Worm (Caenorhabditis elegans) whole organism, midembryonic: ENCODE data around the gene lsm-8.

Experiments
- T22C8.4 ChIP-seq: fragments of 200-800 bp; sonication (Bioruptor generic); IDR thresholded peaks from 2 replicates; pipeline ENCODE4 v1.3.6; 2022; ENCODE audit warnings: missing genetic modification characterization, missing compliant biosample characterization
- cog-1 ChIP-seq: sonication (generic microtip); optimal IDR thresholded peaks from 2 replicates; lab custom pipeline; 2016; ENCODE audit warnings: missing genetic modification characterization, missing compliant biosample characterization
- flt-1 ChIP-seq: fragments of 200-800 bp; sonication (Bioruptor generic); IDR thresholded peaks from 2 replicates; pipeline ENCODE4 v1.3.6; 2022; ENCODE audit warnings: missing genetic modification characterization, missing compliant biosample characterization
- klf-2 ChIP-seq: fragments of 200-800 bp; sonication (Bioruptor generic); conservative IDR thresholded peaks from 2 replicates; pipeline ENCODE4 v1.3.6; 2022; ENCODE audit warnings: missing genetic modification reagents, missing genetic modification characterization, missing compliant biosample characterization
- ref-1 ChIP-seq: fragments of 200-800 bp; sonication (Bioruptor generic); conservative IDR thresholded peaks from 2 replicates; pipeline ENCODE4 v1.3.6; 2022; ENCODE audit warnings: missing genetic modification reagents, missing genetic modification characterization, missing compliant biosample characterization
- tab-1 ChIP-seq: fragments of 200-800 bp; sonication (Bioruptor generic); IDR thresholded peaks from 2 replicates; pipeline ENCODE4 v1.3.6; 2022; ENCODE audit warnings: missing genetic modification characterization, missing compliant biosample characterization
- ztf-23 ChIP-seq: fragments of 200-800 bp; sonication (Bioruptor generic); IDR thresholded peaks from 2 replicates; pipeline ENCODE4 v1.3.6; 2022; ENCODE audit warnings: missing genetic modification reagents, missing genetic modification characterization, missing compliant biosample characterization
- ztf-29 ChIP-seq: fragments of 200-800 bp; sonication (Bioruptor generic); IDR thresholded peaks from 2 replicates; pipeline ENCODE4 v1.3.6; 2022; ENCODE audit warnings: missing genetic modification reagents, missing genetic modification characterization, missing compliant biosample characterization

DNA sequence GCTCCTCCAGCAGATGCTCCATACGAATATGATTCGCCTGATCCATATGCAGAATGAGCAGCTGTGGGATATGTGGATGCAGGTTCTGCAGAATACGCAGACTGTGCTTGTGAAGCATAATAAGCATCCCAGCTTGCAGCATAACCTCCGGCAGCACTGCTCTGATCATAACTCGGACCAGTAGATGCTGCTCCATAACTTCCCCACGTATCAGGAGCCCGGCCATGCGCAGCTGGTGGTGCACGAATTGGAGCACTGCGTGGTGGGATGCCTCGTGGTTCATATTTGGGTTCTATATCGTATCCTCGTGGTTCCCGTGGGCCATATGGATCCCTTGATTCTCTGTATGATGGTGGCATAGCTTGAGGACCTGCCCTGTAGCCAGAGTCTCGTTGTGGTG lies 47.4 kb downstream of the lsm-8 start:
- TF ChIP-seq flt-1 (no peak), klf-2 (GFP tag; lab: Robert Waterston, UW) (no peak), tab-1 (no peak), T22C8.4 (no peak), cog-1 (tag; lab: Kevin White, UChicago) (no peak), ref-1 (GFP tag; lab: Robert Waterston, UW) (no peak), ztf-29 (no peak), ztf-23 (no peak)
